Fruit fly (Drosophila melanogaster) ovary, adult (tissue): ENCODE measurements around the gene Fbxl4.

Experiments
- CG17801 ChIP-seq: fragments of 200-800 bp; optimal IDR thresholded peaks from 2 replicates; lab custom pipeline; 2019; ENCODE audit warnings: missing biosample characterization, mild to moderate bottlenecking, missing genetic modification characterization, moderate library complexity; ENCODE audit not compliant: partially characterized antibody

Gene Fbxl4

DNA sequence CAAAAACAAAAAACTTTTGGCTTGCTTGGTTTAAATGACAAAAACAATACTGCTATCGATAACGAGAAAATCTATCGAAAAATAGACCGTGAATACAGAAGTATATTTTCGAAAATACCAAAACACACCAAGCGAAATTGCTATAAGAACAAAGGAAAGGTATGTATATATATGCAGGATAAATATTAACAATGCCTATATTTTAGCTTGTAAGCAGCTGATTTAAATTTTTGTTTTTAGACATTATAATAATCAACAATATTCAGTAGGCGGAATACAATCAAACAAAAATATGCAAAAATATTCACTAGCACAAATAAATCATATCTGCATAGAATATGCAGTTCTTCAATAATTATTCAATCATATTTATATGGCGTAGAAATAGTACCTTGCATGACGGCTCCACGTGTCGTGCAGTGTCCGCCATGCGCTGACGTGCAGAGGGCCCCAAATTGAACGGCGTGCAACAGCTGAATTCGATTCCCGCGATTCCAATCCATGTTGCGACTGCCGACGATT, at the start of gene Fbxl4, which contains the start of gene Dus2:
Gene Fbxl4, minus strand, starts transcription at position 51 of the 522 bp plus-strand sequence.
Gene Dus2, plus strand, starts transcription at position 116 of the 522 bp plus-strand sequence.
- peak; percentile 92 for TF ChIP-seq CG17801

DNA sequence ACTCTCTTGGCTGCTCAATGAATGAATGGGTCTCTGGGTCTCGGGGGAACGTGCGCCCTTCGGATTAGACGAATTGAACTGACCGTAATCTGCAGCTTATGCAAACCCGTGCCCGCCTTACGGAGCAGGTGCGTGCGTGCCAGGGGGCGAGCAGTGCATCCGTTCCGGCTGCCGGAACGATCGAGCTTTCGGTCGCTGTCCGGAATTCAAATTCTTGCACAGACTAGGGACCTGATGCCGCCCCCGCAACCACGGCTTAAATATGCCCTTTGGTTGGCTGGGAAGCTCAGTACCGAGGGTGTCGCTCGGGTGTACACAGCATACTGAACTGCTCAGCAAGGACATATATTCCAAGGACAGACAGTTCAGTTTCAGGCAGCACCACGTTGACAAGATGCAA, 39.7 kb upstream of the Fbxl4 start, which contains the start of gene Muc12Ea:
Gene Muc12Ea, plus strand, starts transcription at position 301 of the 400 bp plus-strand sequence.
- no peak for TF ChIP-seq CG17801

DNA sequence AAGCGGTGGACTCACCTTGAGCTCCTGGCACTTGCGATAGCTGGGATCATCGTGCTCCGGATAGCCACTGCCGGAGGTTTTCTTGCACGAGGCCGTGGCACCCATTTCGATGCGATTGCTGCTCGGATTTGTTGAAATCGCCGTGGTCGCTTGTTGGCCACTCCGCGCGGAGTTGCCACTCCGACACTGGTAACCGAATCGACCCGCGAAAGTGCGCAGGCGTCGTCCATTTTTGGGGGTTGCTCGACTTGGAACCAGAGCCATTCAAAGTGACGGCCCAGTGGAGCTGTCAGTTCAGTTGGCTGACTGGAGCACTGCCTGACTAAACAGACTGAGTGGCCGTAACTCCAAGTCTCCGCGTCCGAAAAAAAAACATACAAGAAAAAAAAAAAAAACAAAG, 28.4 kb upstream of the Fbxl4 start, which contains the start of the genes CG13404 and na:
Gene CG13404, minus strand, starts transcription at position 176 of the 400 bp plus-strand sequence.
Gene na, plus strand, starts transcription at position 293 of the 400 bp plus-strand sequence.
- TF ChIP-seq CG17801: no peak

DNA sequence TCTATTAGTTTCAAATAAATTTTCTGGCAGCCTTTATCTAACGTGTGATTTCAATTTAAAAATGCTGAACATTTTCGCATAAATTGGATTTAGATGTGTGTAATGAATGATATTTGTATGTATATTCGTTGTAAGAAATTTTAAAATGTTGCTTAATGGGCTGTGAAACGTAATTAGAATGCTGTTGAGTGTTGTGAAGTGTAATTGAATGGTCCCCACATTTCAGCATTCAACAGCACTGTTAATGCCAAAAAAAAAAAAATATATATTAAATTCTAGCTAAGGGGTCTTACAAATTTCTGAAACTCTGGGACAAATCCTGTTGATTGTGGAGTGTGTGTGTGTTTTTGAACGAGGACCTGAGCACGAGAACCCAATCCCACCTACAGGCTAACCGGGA, 27.4 kb upstream of the Fbxl4 start:
- no peak for TF ChIP-seq CG17801

DNA sequence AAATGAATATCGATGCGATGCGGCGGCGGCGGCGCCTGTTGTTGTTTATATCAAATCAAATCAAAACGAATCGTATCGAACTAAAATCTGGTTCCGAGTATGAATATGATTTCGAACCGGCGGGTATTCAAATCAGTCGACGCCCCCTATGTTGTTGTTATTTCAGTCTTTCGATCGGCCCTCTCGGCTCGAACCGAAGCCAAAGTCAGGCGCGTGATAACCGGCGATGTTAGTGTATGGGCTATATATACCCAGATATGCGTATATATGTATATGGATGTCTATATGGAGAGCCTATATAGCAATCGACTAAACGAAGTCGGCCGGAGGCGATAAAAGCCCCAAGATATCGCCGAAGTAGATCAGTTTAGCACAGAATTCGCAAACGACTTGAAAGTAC, 23.1 kb upstream of the Fbxl4 start, which contains the start of the genes CG46317 and Tat:
Gene CG46317, plus strand, starts transcription at position 361 of the 400 bp plus-strand sequence.
Gene Tat, plus strand, starts transcription at position 361 of the 400 bp plus-strand sequence.
- no peak for TF ChIP-seq CG17801

DNA sequence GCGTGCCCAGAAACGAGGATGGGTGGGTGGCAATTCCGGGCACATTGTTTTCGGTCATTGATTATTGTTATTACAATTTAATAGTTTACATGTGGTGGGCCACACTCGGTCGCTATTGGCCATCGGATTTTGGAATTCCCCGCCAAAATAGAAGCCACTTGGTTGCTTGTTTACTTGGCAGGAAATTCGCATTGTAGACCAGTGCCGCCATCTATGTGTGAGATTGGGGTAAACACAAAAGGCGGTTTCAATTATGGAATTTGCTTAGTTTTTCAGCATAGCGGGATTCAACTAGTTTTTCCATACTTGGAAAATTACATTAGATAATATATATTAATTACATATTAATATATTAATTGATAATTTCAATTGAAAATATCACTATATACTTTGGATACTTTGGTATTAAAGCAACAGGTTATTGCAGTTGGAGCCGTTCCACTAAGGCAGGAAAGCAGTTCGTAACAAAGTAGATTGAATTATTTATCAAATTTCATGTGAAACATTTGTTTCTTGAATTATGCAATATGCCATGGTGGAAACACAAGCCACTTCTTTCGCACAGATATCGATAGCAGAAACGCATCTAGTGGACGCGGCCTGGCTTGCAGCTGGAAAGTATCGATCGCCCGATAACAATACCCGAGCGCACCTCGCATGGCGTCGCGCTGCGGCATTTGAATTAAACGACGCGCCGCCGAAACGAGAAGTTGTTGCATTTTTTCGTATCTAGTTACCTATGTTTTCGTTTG, 9.5 kb upstream of the Fbxl4 start, which contains the start of gene mud:
Gene mud, plus strand, starts transcription at position 698 of the 752 bp plus-strand sequence.
- TF ChIP-seq CG17801: no peak

DNA sequence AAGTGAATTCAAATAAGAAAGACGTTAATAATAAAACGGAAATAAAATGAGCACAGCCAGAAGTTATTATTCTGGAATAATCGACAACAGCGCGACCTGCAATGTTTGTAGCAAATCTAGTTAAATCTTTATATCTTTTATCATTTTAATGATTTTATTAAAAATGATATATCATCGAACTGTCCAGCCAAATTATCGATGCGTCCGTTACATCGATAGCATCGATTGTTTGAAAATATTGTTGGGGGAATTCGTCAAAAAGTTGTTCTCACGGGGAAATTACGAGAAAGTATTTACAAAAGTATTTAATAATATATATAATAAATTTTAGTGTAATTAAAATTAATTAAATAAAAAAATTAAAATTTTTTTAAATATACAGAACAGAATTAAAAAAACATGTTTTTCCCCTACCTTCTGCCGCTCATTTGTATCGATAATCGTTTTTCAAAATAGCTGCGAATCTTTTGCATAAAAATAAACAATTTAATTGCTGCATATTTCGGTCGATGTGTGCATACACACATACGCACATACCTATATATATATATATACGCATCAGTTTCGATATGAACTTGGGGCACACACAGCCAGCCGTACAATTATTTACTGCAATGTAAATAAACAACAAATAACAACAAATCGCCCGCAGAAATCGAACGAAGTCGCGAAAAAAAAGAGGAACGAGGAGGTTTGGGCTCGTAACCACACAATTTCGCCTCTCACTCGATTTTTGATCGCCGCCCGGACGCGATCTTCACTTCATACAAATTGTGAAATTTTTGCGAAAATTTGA, 5.4 kb upstream of the Fbxl4 start, which contains the start of gene CG32599:
Gene CG32599, plus strand, starts transcription at position 746 of the 796 bp plus-strand sequence.
- no peak for TF ChIP-seq CG17801

DNA sequence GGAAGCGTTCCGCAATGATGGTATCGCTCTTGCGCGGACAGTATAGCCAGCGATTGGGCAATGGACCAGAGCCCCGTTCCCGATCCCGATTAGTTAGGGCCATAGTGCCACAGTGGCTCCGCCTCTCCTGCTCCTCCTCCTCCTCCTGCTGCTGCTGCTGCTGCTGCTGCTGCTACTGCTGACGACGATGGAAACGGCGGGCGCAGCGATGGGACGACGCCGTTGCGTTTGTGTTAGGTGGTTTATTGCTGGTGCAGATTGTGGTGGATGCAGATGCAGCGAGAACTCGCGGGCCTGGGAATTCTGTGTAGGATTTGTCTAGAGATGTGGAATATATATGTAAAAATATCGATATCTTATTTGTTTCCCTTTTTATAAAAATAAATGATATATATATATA, 4.8 kb upstream of the Fbxl4 start, which contains the start of gene mRNA-cap:
Gene mRNA-cap, minus strand, starts transcription at position 344 of the 400 bp plus-strand sequence.
- TF ChIP-seq CG17801: no peak

DNA sequence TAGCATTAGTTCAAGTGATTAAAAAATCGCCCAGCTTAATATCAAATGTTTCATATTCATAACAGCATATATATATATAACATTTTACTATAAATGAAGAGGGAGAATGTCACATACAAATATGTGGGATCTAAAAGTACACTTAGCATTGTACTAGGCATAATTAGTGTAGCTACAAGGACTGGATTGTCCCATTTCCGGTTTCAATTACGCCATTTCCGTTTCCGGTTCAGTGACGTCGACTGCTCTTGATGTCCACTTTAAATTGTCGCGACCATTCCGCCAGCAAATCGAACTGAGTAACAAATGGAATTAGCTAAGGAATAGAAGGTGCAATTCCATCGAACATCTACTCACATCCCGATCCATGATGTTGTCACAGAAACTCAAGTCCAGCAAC, 3.3 kb downstream of the Fbxl4 start:
- no peak for TF ChIP-seq CG17801

DNA sequence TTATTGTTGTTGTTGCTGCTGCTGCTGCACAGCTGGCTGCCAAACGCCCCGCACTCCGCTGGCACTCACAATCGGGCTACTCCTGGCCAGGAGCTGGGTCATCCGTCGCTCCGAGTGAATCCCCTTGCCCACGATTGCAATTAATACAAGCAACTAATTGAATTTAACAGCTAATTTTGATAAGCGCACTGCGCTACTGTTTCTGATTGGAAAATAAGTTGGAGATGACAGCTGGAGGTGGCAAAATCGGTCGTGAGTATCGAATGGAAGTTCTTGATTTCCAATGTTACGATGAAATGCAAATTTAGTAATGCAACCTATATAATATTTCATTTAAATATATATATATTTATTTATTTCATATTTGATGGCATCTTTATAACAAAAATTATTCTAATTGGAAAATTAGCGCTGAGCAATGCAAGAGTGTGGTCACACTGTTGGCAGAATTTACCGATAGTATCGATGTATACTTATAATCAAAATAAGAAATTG, 3.8 kb downstream of the Fbxl4 start, which contains the start of gene CG42271:
Gene CG42271, minus strand, starts transcription at position 224 of the 495 bp plus-strand sequence.
- peak; percentile 59 for TF ChIP-seq CG17801

DNA sequence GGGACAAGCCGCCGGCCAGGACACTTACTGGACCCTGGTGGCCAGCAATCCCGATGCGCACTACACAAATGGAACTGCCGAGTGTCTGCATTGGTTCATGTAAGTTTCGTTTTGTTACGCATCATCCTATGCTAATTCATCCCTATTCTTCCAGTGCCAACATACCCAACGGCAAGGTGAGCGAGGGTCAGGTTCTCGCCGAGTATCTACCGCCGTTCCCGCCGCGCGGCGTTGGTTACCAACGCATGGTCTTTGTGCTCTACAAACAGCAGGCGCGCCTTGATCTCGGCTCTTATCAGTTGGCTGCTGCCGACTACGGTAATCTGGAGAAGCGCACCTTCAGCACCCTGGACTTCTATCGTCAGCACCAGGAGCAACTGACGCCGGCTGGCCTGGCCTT, 10.7 kb downstream of the Fbxl4 start:
- no peak for TF ChIP-seq CG17801

DNA sequence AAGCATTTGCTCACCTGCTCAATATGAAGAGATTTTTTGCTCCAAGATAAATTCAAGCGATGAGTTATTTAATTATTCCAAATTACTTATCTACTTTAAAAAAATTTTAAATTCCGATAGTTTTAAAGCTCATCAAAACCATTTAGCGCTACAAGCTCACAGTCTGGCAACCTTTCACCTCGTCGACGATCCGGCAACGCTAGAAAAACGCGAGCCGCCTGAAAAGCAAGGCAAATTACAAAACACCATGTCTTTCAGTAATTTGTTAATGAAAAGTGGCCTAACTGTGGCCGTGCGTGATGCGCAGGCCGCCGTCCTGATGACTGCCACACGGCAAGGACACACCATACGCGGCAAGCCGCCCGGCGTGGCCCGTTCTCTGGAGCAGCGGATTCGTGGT, 11.6 kb downstream of the Fbxl4 start, which contains the start of gene mRpL38:
Gene mRpL38, plus strand, starts transcription at position 197 of the 400 bp plus-strand sequence.
- no peak for TF ChIP-seq CG17801

DNA sequence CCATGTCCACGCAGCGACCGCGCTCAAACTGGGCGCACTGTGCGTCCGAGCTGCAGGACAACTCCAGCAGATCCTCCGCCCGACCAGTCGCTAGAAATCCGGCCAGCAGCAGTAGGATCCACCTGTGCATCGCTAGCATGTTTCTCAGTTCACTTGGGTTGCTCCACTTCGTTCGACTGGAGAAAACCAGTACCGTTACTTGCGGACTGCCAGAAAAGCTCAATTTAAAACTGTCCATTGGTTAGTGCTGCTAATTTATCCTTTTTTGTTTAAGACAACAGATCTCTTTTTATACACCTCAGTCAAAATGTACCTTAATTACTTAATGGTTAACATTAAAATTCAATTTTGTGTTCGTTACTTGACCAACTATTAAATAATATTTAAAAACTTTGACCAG, 12.1 kb downstream of the Fbxl4 start, which contains the start of gene CG11674:
Gene CG11674, minus strand, starts transcription at position 215 of the 400 bp plus-strand sequence.
- TF ChIP-seq CG17801: no peak

DNA sequence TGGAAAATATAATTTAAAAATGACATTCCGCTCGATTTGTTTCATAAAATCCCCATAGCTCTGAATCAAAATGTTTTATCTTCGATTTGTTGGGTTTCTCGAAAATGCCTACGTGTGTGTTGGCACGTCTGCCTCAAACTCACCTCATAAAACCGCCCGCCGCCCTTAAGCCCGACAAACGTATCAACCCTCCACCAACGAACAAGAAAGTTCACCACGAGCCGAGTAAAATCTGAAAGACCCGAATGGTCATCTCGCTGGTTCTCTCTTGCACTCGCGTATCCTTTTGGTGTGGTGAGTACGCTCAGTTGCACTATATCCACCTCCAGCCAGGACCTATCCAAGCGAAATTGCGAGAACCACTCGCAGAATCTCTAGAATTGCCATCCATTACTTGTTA, 15.7 kb downstream of the Fbxl4 start:
- no peak for TF ChIP-seq CG17801

DNA sequence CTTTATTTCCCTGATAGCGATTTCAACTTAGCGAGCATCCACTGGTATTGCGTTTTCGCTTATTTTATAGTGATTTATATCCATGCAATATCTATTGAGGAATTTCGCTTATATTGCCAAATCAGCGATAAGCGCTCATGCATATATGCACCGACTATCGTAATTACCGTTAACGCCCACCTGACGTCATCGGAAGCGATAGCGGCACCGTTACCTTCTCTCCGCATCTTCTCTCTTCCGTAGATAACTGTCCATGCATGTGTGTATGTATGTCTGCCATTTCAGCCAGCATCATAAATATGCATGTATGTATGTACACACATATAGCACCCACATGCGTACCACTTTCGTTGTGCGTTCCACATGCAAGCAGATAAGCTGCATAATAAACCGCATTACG, 16.5 kb downstream of the Fbxl4 start:
- TF ChIP-seq CG17801: no peak

DNA sequence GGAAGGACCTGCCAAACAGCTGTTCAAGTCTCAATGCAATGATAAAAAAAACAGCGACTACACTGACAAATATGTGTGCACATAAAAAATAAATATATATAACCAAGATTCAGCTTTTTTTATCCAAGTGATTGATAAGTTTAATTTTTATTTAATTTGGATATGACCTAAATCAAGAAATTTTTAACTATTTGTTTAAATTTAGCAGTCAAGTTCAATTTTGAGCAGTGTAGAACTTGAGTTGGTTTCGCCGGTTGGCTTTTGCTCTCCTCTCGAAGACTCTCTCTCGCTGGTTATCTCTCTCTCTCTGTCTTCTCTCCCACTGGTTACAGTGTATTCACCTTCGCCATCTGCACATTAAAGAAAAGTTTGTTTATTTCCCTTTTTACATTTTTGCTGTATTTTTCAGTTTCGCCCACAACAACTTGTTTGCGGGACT, 19.7 kb downstream of the Fbxl4 start:
- peak; percentile 91 for TF ChIP-seq CG17801
